Fruit fly (Drosophila melanogaster) whole organism, embryonic: ENCODE data around the gene loj.

Experiments
- CG10959 ChIP-seq: fragments of 200-800 bp; sonication (Bioruptor generic); IDR thresholded peaks from 2 replicates; pipeline ENCODE4 v1.3.6; 2022; ENCODE audit warnings: missing biosample characterization, missing genetic modification characterization
- CG11456 ChIP-seq: fragments of 200-800 bp; sonication (Bioruptor generic); IDR thresholded peaks from 3 replicates; pipeline ENCODE4 v1.3.6; 2022; ENCODE audit warnings: missing biosample characterization, missing genetic modification characterization
- CG13296 ChIP-seq: fragments of 200-800 bp; sonication (Bioruptor generic); optimal IDR thresholded peaks from 3 replicates; lab custom pipeline; 2018; ENCODE audit warnings: missing biosample characterization, mild to moderate bottlenecking, missing genetic modification characterization
- CG15011 ChIP-seq: fragments of 200-800 bp; sonication (Bioruptor generic); optimal IDR thresholded peaks from 3 replicates; lab custom pipeline; 2018; ENCODE audit warnings: missing biosample characterization, mild to moderate bottlenecking, missing genetic modification characterization
- CG17186 ChIP-seq: fragments of 200-800 bp; sonication (Bioruptor generic); optimal IDR thresholded peaks from 3 replicates; lab custom pipeline; 2017; ENCODE audit warnings: missing biosample characterization, missing genetic modification reagents, missing genetic modification characterization
- CG17385 ChIP-seq: fragments of 200-800 bp; sonication (Bioruptor generic); optimal IDR thresholded peaks from 3 replicates; lab custom pipeline; 2018; ENCODE audit warnings: missing biosample characterization, mild to moderate bottlenecking, missing genetic modification characterization
- CG2875 ChIP-seq: fragments of 200-800 bp; sonication (Bioruptor generic); optimal IDR thresholded peaks from 2 replicates; lab custom pipeline; 2017; ENCODE audit warnings: missing biosample characterization, mild to moderate bottlenecking, missing genetic modification characterization, missing genetic modification reagents
- CG2889 ChIP-seq: fragments of 200-800 bp; sonication (Bioruptor generic); IDR thresholded peaks from 3 replicates; pipeline ENCODE4 v1.3.6; 2022; ENCODE audit warnings: missing biosample characterization, missing genetic modification characterization
- CG34376 ChIP-seq: fragments of 200-800 bp; sonication (Bioruptor generic); optimal IDR thresholded peaks from 2 replicates; lab custom pipeline; 2018; ENCODE audit warnings: missing biosample characterization, mild to moderate bottlenecking, missing genetic modification characterization
- CG6254 ChIP-seq: fragments of 200-800 bp; sonication (Bioruptor generic); optimal IDR thresholded peaks from 3 replicates; lab custom pipeline; 2017; ENCODE audit warnings: mild to moderate bottlenecking, missing biosample characterization, missing genetic modification reagents, missing genetic modification characterization
- CG6272 ChIP-seq: fragments of 200-800 bp; sonication (Bioruptor generic); IDR thresholded peaks from 2 replicates; pipeline ENCODE4 v1.3.6; 2022; ENCODE audit warnings: missing biosample characterization, missing genetic modification characterization
- CG7928 ChIP-seq: fragments of 200-800 bp; sonication (Bioruptor generic); optimal IDR thresholded peaks from 2 replicates; lab custom pipeline; 2017; ENCODE audit warnings: missing biosample characterization, mild to moderate bottlenecking, missing genetic modification characterization
- CG8388 ChIP-seq: fragments of 200-800 bp; sonication (Bioruptor generic); optimal IDR thresholded peaks from 2 replicates; lab custom pipeline; 2019; ENCODE audit warnings: missing biosample characterization, mild to moderate bottlenecking, missing genetic modification characterization, moderate library complexity
- CTCF ChIP-seq: fragments of 200-800 bp; sonication (Bioruptor generic); optimal IDR thresholded peaks from 2 replicates; lab custom pipeline; 2017; ENCODE audit warnings: missing biosample characterization, mild to moderate bottlenecking, missing genetic modification characterization, moderate library complexity
- D ChIP-seq, 2 experiments: fragments of 200-800 bp in 1 of 2; fragments of >200 bp in 1 of 2; sonication (Bioruptor generic) in 1 of 2; optimal IDR thresholded peaks; 2 replicates in 1 of 2; 3 replicates in 1 of 2; lab custom pipeline; 2017; ENCODE audit warnings: mild to moderate bottlenecking in 1 of 2, missing biosample characterization in 1 of 2, missing genetic modification characterization in 1 of 2, missing genetic modification reagents in 1 of 2
- Elba2 ChIP-seq: fragments of 200-800 bp; sonication (Bioruptor generic); optimal IDR thresholded peaks from 3 replicates; lab custom pipeline; 2016; ENCODE audit warnings: missing biosample characterization, missing genetic modification characterization
- Ets65A ChIP-seq: fragments of 200-800 bp; sonication (Bioruptor generic); peaks from one replicate; lab custom pipeline; 2016; ENCODE audit warnings: missing biosample characterization, missing genetic modification characterization
- HHEX ChIP-seq: fragments of 200-800 bp; sonication (Bioruptor generic); optimal IDR thresholded peaks from 3 replicates; lab custom pipeline; 2017; ENCODE audit warnings: missing biosample characterization, mild to moderate bottlenecking, missing genetic modification characterization, missing genetic modification reagents
- Hey ChIP-seq: fragments of 200-800 bp; sonication (Bioruptor generic); optimal IDR thresholded peaks from 3 replicates; lab custom pipeline; 2018; ENCODE audit warnings: missing biosample characterization, mild to moderate bottlenecking, missing genetic modification characterization
- Max ChIP-seq: fragments of 200-800 bp; sonication (Bioruptor generic); optimal IDR thresholded peaks from 2 replicates; lab custom pipeline; 2016; ENCODE audit warnings: missing biosample characterization, mild to moderate bottlenecking, missing genetic modification characterization
- Oaz ChIP-seq: fragments of 200-800 bp; sonication (Bioruptor generic); IDR thresholded peaks from 2 replicates; pipeline ENCODE4 v1.3.6; 2022; ENCODE audit warnings: missing biosample characterization, missing genetic modification characterization
- bbx ChIP-seq: fragments of 200-800 bp; sonication (Bioruptor generic); IDR thresholded peaks from 2 replicates; pipeline ENCODE4 v1.3.6; 2022; ENCODE audit warnings: missing biosample characterization, missing genetic modification characterization; ENCODE audit not compliant: partially characterized antibody
- bcd ChIP-seq: fragments of 200-800 bp; sonication (Bioruptor generic); optimal IDR thresholded peaks from 2 replicates; lab custom pipeline; 2017; ENCODE audit warnings: missing biosample characterization, mild to moderate bottlenecking, missing genetic modification characterization
- crol ChIP-seq: fragments of 200-800 bp; sonication (Bioruptor generic); IDR thresholded peaks from 2 replicates; pipeline ENCODE4 v1.3.6; 2022; ENCODE audit warnings: missing biosample characterization, missing genetic modification characterization
- en ChIP-seq: fragments of 200-800 bp; sonication (Bioruptor generic); optimal IDR thresholded peaks from 2 replicates; lab custom pipeline; 2016; ENCODE audit warnings: missing biosample characterization, missing genetic modification characterization
- grau ChIP-seq: fragments of 200-800 bp; optimal IDR thresholded peaks from 3 replicates; lab custom pipeline; 2019; ENCODE audit warnings: missing biosample characterization, mild to moderate bottlenecking, missing genetic modification characterization, moderate library complexity
- grn ChIP-seq: fragments of 200-800 bp; sonication (Bioruptor generic); optimal IDR thresholded peaks from 3 replicates; lab custom pipeline; 2017; ENCODE audit warnings: missing biosample characterization, missing genetic modification characterization
- gsb-n ChIP-seq: fragments of 200-800 bp; sonication (Bioruptor generic); optimal IDR thresholded peaks from 3 replicates; lab custom pipeline; 2018; ENCODE audit warnings: missing biosample characterization, mild to moderate bottlenecking, missing genetic modification characterization
- gt ChIP-seq: fragments of 200-800 bp; sonication (Bioruptor generic); IDR thresholded peaks from 2 replicates; pipeline ENCODE4 v1.3.6; 2022; ENCODE audit warnings: missing biosample characterization, missing genetic modification characterization
- kni ChIP-seq: fragments of 200-800 bp; sonication (Bioruptor generic); optimal IDR thresholded peaks from 3 replicates; lab custom pipeline; 2017; ENCODE audit warnings: mild to moderate bottlenecking, missing biosample characterization, missing genetic modification reagents, missing genetic modification characterization
- lab ChIP-seq: fragments of 200-800 bp; sonication (Bioruptor generic); optimal IDR thresholded peaks from 3 replicates; lab custom pipeline; 2017; ENCODE audit warnings: missing biosample characterization, missing genetic modification characterization, mild to moderate bottlenecking, moderate library complexity, missing genetic modification reagents
- mam ChIP-seq: fragments of 200-800 bp; sonication (Bioruptor generic); optimal IDR thresholded peaks from 3 replicates; lab custom pipeline; 2016; ENCODE audit warnings: missing biosample characterization, missing genetic modification characterization
- mld ChIP-seq: fragments of 200-800 bp; sonication (Bioruptor generic); IDR thresholded peaks from 3 replicates; pipeline ENCODE4 v1.3.6; 2022; ENCODE audit warnings: missing biosample characterization, missing genetic modification characterization; ENCODE audit not compliant: partially characterized antibody
- nerfin-1 ChIP-seq: fragments of 200-800 bp; sonication (Bioruptor generic); optimal IDR thresholded peaks from 3 replicates; lab custom pipeline; 2019; ENCODE audit warnings: missing biosample characterization, mild to moderate bottlenecking, missing genetic modification characterization, moderate library complexity
- oc ChIP-seq: fragments of 200-800 bp; sonication (Bioruptor generic); optimal IDR thresholded peaks from 2 replicates; lab custom pipeline; 2018; ENCODE audit warnings: missing biosample characterization, mild to moderate bottlenecking, missing genetic modification characterization, moderate library complexity
- odd ChIP-seq: fragments of 200-800 bp; sonication (Bioruptor generic); optimal IDR thresholded peaks from 2 replicates; lab custom pipeline; 2017; ENCODE audit warnings: missing biosample characterization, mild to moderate bottlenecking, missing genetic modification characterization
- onecut ChIP-seq: fragments of 200-800 bp; sonication (Bioruptor generic); IDR thresholded peaks from 2 replicates; pipeline ENCODE4 v1.3.6; 2022; ENCODE audit warnings: missing biosample characterization, missing genetic modification characterization
- pan ChIP-seq, 4 experiments: fragments of >200 bp in 3 of 4; fragments of 200-800 bp in 1 of 4; sonication (Bioruptor generic) in 1 of 4; optimal IDR thresholded peaks in 3 of 4; IDR thresholded peaks in 1 of 4; 2 replicates each; pipeline versions ENCODE4 v1.3.6 to Lab custom; 2017 to 2022; ENCODE audit warnings: missing biosample characterization in 2 of 4, missing genetic modification characterization in 2 of 4, mixed read lengths in 1 of 4
- peb ChIP-seq: fragments of 200-800 bp; sonication (Bioruptor generic); IDR thresholded peaks from 2 replicates; pipeline ENCODE4 v1.3.6; 2022; ENCODE audit warnings: missing biosample characterization, missing genetic modification characterization
- prd ChIP-seq, 3 experiments: fragments of >200 bp in 2 of 3; fragments of 200-800 bp in 1 of 3; sonication (Bioruptor generic) in 1 of 3; optimal IDR thresholded peaks in 2 of 3; IDR thresholded peaks in 1 of 3; 2 replicates in 2 of 3; 3 replicates in 1 of 3; pipeline versions ENCODE4 v1.3.6 to Lab custom; 2017 to 2022; ENCODE audit warnings: missing biosample characterization in 1 of 3, missing genetic modification characterization in 1 of 3
- pros ChIP-seq: fragments of 200-800 bp; sonication (Bioruptor generic); optimal IDR thresholded peaks from 3 replicates; lab custom pipeline; 2019; ENCODE audit warnings: missing biosample characterization, mild to moderate bottlenecking, missing genetic modification characterization, moderate library complexity
- pzg ChIP-seq: fragments of 200-800 bp; sonication (Bioruptor generic); optimal IDR thresholded peaks from 3 replicates; lab custom pipeline; 2018; ENCODE audit warnings: missing biosample characterization, mild to moderate bottlenecking, missing genetic modification characterization, moderate library complexity
- seq ChIP-seq: fragments of 200-800 bp; sonication (Bioruptor generic); IDR thresholded peaks from 2 replicates; pipeline ENCODE4 v1.3.6; 2022; ENCODE audit warnings: missing biosample characterization, missing genetic modification characterization
- sim ChIP-seq: fragments of 200-800 bp; sonication (Bioruptor generic); IDR thresholded peaks from 2 replicates; pipeline ENCODE4 v1.3.6; 2022; ENCODE audit warnings: missing biosample characterization, missing genetic modification characterization
- tio ChIP-seq: fragments of 200-800 bp; sonication (Bioruptor generic); optimal IDR thresholded peaks from 2 replicates; lab custom pipeline; 2017; ENCODE audit warnings: missing biosample characterization, missing genetic modification characterization, inconsistent platforms
- tll ChIP-seq, 2 experiments: fragments of 200-800 bp in 1 of 2; fragments of >200 bp in 1 of 2; sonication (Bioruptor generic) in 1 of 2; optimal IDR thresholded peaks; 2 replicates each; lab custom pipeline; 2017 to 2019; ENCODE audit warnings: missing biosample characterization in 2 of 2, missing genetic modification characterization in 2 of 2, mild to moderate bottlenecking in 1 of 2, moderate library complexity in 1 of 2
- tup ChIP-seq: fragments of 200-800 bp; sonication (Bioruptor generic); optimal IDR thresholded peaks from 2 replicates; lab custom pipeline; 2016; ENCODE audit warnings: missing biosample characterization, mild to moderate bottlenecking, missing genetic modification characterization, moderate library complexity
- zfh1 ChIP-seq: fragments of 200-800 bp; sonication (Bioruptor generic); IDR thresholded peaks from 3 replicates; pipeline ENCODE4 v1.3.6; 2022; ENCODE audit warnings: missing biosample characterization, missing genetic modification characterization

Gene loj

DNA sequence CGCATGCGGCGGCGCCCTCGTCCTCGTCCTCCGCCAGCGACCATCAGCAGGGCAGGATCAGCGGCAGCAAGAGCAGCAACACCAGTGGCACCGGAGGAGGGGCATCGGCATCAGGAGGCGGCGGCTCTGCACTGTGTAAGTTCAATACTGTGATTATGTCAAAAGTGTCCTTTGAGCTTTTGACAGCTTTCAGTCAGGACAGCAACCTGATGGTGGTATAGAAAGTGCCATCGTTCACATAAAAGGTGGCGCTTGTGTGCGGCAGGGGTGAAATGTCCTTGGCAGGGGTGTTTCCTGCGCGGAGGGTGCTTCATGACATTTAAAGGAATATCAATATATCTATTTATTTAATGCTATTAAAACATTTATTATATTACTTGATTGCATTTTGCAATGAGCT lies 8.9 kb downstream of the loj start (continued):
- 0 out of 2 replicates have a peak, but pooled peaks have one; percentile 26 for TF ChIP-seq CG6272
- TF ChIP-seq CG15011 = no peak
- TF ChIP-seq onecut (GFP tag; lab: Robert Waterston, UW) = 0 out of 2 replicates have a peak, but pooled peaks have one; percentile 6
- no peak for TF ChIP-seq HHEX (GFP tag; lab: Kevin White, UChicago)
- no peak for TF ChIP-seq CG7928 (GFP tag; lab: Kevin White, UChicago)
- TF ChIP-seq CG11456 (GFP tag; lab: Robert Waterston, UW) = 0 out of 3 replicates have a peak, but pooled peaks have one; percentile 41
- TF ChIP-seq CG6254 (GFP tag; lab: Kevin White, UChicago) = no peak
- no peak for TF ChIP-seq gt (GFP tag; lab: Robert Waterston, UW)
- TF ChIP-seq tup (GFP tag; lab: Kevin White, UChicago) = no peak
- no peak for TF ChIP-seq CG13296 (GFP tag; lab: Kevin White, UChicago)
- TF ChIP-seq CG10959 (GFP tag; lab: Robert Waterston, UW) = no peak
- 0 out of 2 replicates have a peak, but pooled peaks have one; percentile 5 for TF ChIP-seq Oaz (GFP tag; lab: Robert Waterston, UW)
- no peak for TF ChIP-seq CG17186 (GFP tag; lab: Kevin White, UChicago)
- no peak for TF ChIP-seq CG2875 (GFP tag; lab: Kevin White, UChicago)
- TF ChIP-seq zfh1 (GFP tag; lab: Robert Waterston, UW) = no peak
- peak; percentile 35 for TF ChIP-seq Ets65A (GFP tag; lab: Kevin White, UChicago)
- TF ChIP-seq peb = no peak
- no peak for TF ChIP-seq bcd
- TF ChIP-seq CTCF (GFP tag; lab: Kevin White, UChicago) = peak; percentile 90
- 0 out of 2 replicates have a peak, but pooled peaks have one; percentile 33 for TF ChIP-seq seq
- no peak for TF ChIP-seq tio (GFP tag; lab: Kevin White, UChicago)
- no peak for TF ChIP-seq CG8388 (GFP tag; lab: Kevin White, UChicago)
- TF ChIP-seq bbx = no peak
- TF ChIP-seq crol = 0 out of 2 replicates have a peak, but pooled peaks have one; percentile 22
- no peak for TF ChIP-seq Elba2 (GFP tag; lab: Kevin White, UChicago)
- no peak for TF ChIP-seq pzg
- no peak for TF ChIP-seq mld (GFP tag; lab: Robert Waterston, UW)
- no peak for TF ChIP-seq en (GFP tag; lab: Kevin White, UChicago)
- no peak for TF ChIP-seq sim (GFP tag; lab: Robert Waterston, UW)
- TF ChIP-seq CG17385 = no peak
- TF ChIP-seq odd (GFP tag; lab: Kevin White, UChicago) = no peak

DNA sequence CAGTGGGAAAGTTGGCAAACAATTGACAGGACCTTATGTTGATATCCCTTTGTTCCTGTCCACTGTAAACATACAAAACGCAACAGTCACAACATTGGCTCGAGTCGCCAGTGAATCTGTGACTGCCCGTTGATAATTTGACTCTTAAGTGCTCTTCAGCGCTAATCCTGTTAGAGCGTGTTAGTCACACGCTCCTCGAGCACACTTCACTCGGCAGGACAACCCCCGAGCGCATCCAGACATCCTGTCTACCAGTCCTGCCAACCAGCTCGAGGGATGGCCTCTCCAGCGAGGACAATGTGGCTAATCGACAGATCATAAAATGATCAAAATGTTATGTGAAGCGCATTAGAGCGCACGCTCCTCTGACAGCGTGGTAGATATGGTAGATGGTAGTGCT lies 9.8 kb downstream of the loj start:
- peak; percentile 27 for TF ChIP-seq nerfin-1 (tag; lab: Kevin White, UChicago)
- TF ChIP-seq pan (optimal IDR thresholded peaks at IDR 0.05; lab: Kevin White, UChicago) = no peak
- TF ChIP-seq pan (GFP tag; optimal IDR thresholded peaks at IDR 0.05 in 1 of 2, IDR thresholded peaks at IDR 0.05 in 1 of 2) = no peak
- peak; percentile 12 for TF ChIP-seq CTCF (GFP tag; lab: Kevin White, UChicago)
- TF ChIP-seq CG34376 (GFP tag; lab: Kevin White, UChicago) = no peak
- peak; percentile 83 for TF ChIP-seq pros
- no peak for TF ChIP-seq Ets65A (GFP tag; lab: Kevin White, UChicago)
- peak; percentile 49 for TF ChIP-seq D (optimal IDR thresholded peaks at IDR 0.05; lab: Kevin White, UChicago)
- no peak for TF ChIP-seq D (GFP tag; optimal IDR thresholded peaks at IDR 0.05; lab: Kevin White, UChicago)
- peak; percentile 94 for TF ChIP-seq gsb-n
- peak; percentile 23 for TF ChIP-seq grn
- TF ChIP-seq CG2889 (GFP tag; lab: Robert Waterston, UW) = 0 out of 3 replicates have a peak, but pooled peaks have one; percentile 18
- TF ChIP-seq kni = peak; percentile 25
- TF ChIP-seq oc (tag; lab: Kevin White, UChicago) = peak; percentile 81
- no peak for TF ChIP-seq CG11456 (GFP tag; lab: Robert Waterston, UW)
- peak in 1 of 2 experiments; percentile 73 for TF ChIP-seq tll (GFP tag; optimal IDR thresholded peaks at IDR 0.05; lab: Kevin White, UChicago)
- no peak for TF ChIP-seq grau (tag; lab: Kevin White, UChicago)
- peak; percentile 95 for TF ChIP-seq Hey (tag; lab: Kevin White, UChicago)
- no peak for TF ChIP-seq lab (GFP tag; lab: Kevin White, UChicago)
- no peak for TF ChIP-seq mam
- no peak for TF ChIP-seq prd (optimal IDR thresholded peaks at IDR 0.05; lab: Kevin White, UChicago)
- TF ChIP-seq prd (GFP tag; IDR thresholded peaks at IDR 0.05; lab: Robert Waterston, UW) = peak; percentile 42; the same call in 1 of the 3 replicates
- no peak for TF ChIP-seq Max (GFP tag; lab: Kevin White, UChicago)
- TF ChIP-seq, all 482 proteins: peak for 12
